Worm (Caenorhabditis elegans) whole organism, young adult: ENCODE measurements around the gene Y75B7AR.1.

Experiments used
- Y67H2A.10 ChIP-seq: fragments of 200-800 bp; sonication (Bioruptor generic); conservative IDR thresholded peaks from 2 replicates; pipeline ENCODE4 v1.3.6; 2022; ENCODE audit warnings: missing genetic modification reagents, missing genetic modification characterization, missing compliant biosample characterization
- ceh-27 ChIP-seq: fragments of 200-800 bp; sonication (Bioruptor generic); optimal IDR thresholded peaks from 2 replicates; lab custom pipeline; 2018; ENCODE audit warnings: mild to moderate bottlenecking, missing genetic modification characterization, moderate library complexity, missing compliant biosample characterization
- him-1 ChIP-seq: sonication (generic microtip); optimal IDR thresholded peaks from 2 replicates; lab custom pipeline; 2016; ENCODE audit warnings: missing genotype, missing genetic modification reagents, missing genetic modification characterization, missing compliant biosample characterization
- nfya-1 ChIP-seq: sonication (generic microtip); optimal IDR thresholded peaks from 2 replicates; lab custom pipeline; 2017; ENCODE audit warnings: antibody characterized with exemption, missing compliant biosample characterization, missing genetic modification characterization, borderline replicate concordance; ENCODE audit not compliant: insufficient read depth
- rpc-1 ChIP-seq, 2 experiments: fragments of 150-350 bp in 1 of 2; sonication (generic microtip) in 1 of 2; optimal IDR thresholded peaks; 2 replicates each; lab custom pipeline; 2014 to 2018; ENCODE audit warnings: missing biosample characterization in 1 of 2, missing genetic modification characterization in 1 of 2, missing genetic modification reagents in 1 of 2, missing genotype in 1 of 2
- snpc-3.4 ChIP-seq: sonication (generic microtip); optimal IDR thresholded peaks from 2 replicates; lab custom pipeline; 2017; ENCODE audit warnings: missing genetic modification characterization, mild to moderate bottlenecking, missing compliant biosample characterization, antibody characterized with exemption, moderate library complexity, missing genotype, missing genetic modification reagents

- TF ChIP-seq ceh-27: no peak
- no peak for TF ChIP-seq rpc-1 (optimal IDR thresholded peaks at IDR 0.05; lab: Kevin White, UChicago)
- no peak for TF ChIP-seq rpc-1 (tag; optimal IDR thresholded peaks at IDR 0.05; lab: Kevin White, UChicago)
- TF ChIP-seq Y67H2A.10: no peak
- no peak for TF ChIP-seq nfya-1 (tag; lab: Kevin White, UChicago)
- no peak for TF ChIP-seq snpc-3.4 (tag; lab: Kevin White, UChicago)
- no peak for TF ChIP-seq him-1 (tag; lab: Kevin White, UChicago)
Observed at ce11 chrV:1434398-1434797, 41.6 kb upstream of the Y75B7AR.1 start.
